Fruit fly (Drosophila melanogaster): ENCODE data around the gene CG7888.

The CG7888 gene

DNA sequence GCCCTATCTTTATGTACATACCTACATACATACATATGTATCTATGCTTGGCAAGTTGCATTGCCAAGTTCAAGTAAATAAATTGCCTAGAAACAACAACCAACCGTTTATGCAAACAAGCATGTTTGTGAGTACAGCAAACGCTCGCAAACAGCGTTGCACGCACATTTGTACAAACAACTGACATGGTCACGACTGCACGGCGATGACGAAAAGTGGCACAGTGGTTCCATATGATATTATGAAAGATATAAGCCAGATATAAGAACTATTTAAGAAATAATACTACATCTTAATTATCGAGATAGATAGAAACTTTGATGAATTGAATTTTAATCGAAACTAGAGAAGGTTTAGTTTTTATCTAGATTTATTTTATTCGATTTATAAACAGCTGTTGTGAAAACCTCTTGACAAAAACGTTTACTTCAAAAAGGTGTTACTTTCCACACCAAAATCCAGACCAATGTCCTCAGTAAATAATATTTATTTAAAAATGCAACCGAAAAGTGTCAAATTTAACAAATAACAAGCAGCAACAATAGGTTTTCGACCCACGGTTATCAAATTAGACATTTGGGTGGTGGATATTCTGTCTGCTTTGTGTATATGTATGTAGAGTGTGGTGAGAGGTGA is 36.1 kb downstream of the CG7888 start (continued):
- TF ChIP-seq CG7556 (GFP tag; optimal IDR thresholded peaks at IDR 0.05) (peak; percentile 98), CG32532 (GFP tag; IDR thresholded peaks at IDR 0.05) (peak; percentile 58; the same call in 1 of the 2 replicates), wek (GFP tag; optimal IDR thresholded peaks at IDR 0.05) (peak; percentile 78), C15 (GFP tag; IDR thresholded peaks at IDR 0.05) (0 out of 3 replicates have a peak, but pooled peaks have one; percentile 39), Doc2 (GFP tag; IDR thresholded peaks at IDR 0.05) (peak; percentile 49; the same call in 1 of the 2 replicates), Rfx (GFP tag; IDR thresholded peaks at IDR 0.05) (peak; percentile 58), pho (GFP tag; optimal IDR thresholded peaks at IDR 0.05) (peak; percentile 69), Optix (GFP tag; IDR thresholded peaks at IDR 0.05) (peak; percentile 75), CG11560 (tag; IDR thresholded peaks at IDR 0.05) (0 out of 3 replicates have a peak, but pooled peaks have one; percentile 55), salm (tag; optimal IDR thresholded peaks at IDR 0.05) (peak; percentile 78), Poxn (GFP tag; IDR thresholded peaks at IDR 0.05) (no peak), CG4854 (GFP tag; optimal IDR thresholded peaks at IDR 0.05) (peak; percentile 73), unpg (GFP tag; optimal IDR thresholded peaks at IDR 0.05) (peak; percentile 86), rib (GFP tag; IDR thresholded peaks at IDR 0.05) (no peak), CG15073 (GFP tag; optimal IDR thresholded peaks at IDR 0.05) (peak; percentile 61), CG34376 (GFP tag; optimal IDR thresholded peaks at IDR 0.05) (peak; percentile 70), ro (GFP tag; IDR thresholded peaks at IDR 0.05) (peak; percentile 71; the same call in 1 of the 2 replicates), hth (optimal IDR thresholded peaks at IDR 0.05) (no peak), CG5245 (GFP tag; optimal IDR thresholded peaks at IDR 0.05) (peak; percentile 68), CG10267 (tag; optimal IDR thresholded peaks at IDR 0.05) (peak; percentile 88), gsb (GFP tag; IDR thresholded peaks at IDR 0.05) (peak; percentile 62), Xrp1 (GFP tag; IDR thresholded peaks at IDR 0.05) (peak; percentile 87), crp (GFP tag; optimal IDR thresholded peaks at IDR 0.05) (peak; percentile 27 to 62), CHES-1-like (GFP tag; optimal IDR thresholded peaks at IDR 0.05) (peak; percentile 75), CG12155 (GFP tag; optimal IDR thresholded peaks at IDR 0.05) (peak; percentile 84), pfk (GFP tag; optimal IDR thresholded peaks at IDR 0.05) (peak; percentile 30), sna (GFP tag; IDR thresholded peaks at IDR 0.05; ENCODE audit: partially characterized antibody) (no peak), Antp (GFP tag; optimal IDR thresholded peaks at IDR 0.05) (peak; percentile 58), CG3163 (GFP tag; optimal IDR thresholded peaks at IDR 0.05) (peak; percentile 59), cg (GFP tag; optimal IDR thresholded peaks at IDR 0.05) (peak; percentile 54), tna (GFP tag; IDR thresholded peaks at IDR 0.05; ENCODE audit: partially characterized antibody) (no peak), mld (GFP tag; IDR thresholded peaks at IDR 0.05; ENCODE audit: partially characterized antibody) (no peak), Six4 (GFP tag; optimal IDR thresholded peaks at IDR 0.05) (peak; percentile 92), CG1024 (GFP tag; IDR thresholded peaks at IDR 0.05) (peak; percentile 84), CkIIα-i1 (GFP tag; IDR thresholded peaks at IDR 0.05) (no peak), CG18599 (GFP tag; optimal IDR thresholded peaks at IDR 0.05) (peak; percentile 85), ase (GFP tag; IDR thresholded peaks at IDR 0.05) (peak; percentile 43), danr (GFP tag; IDR thresholded peaks at IDR 0.05) (peak; percentile 58; the same call in 1 of the 2 replicates), CG12744 (GFP tag; optimal IDR thresholded peaks at IDR 0.05) (peak; percentile 64), CG15269 (tag; optimal IDR thresholded peaks at IDR 0.05) (peak; percentile 95), ewg (GFP tag; optimal IDR thresholded peaks at IDR 0.05) (peak; percentile 86), ci (GFP tag; IDR thresholded peaks at IDR 0.05) (peak; percentile 88), dan (GFP tag; IDR thresholded peaks at IDR 0.05) (no peak; the same call in 1 of the 2 replicates), CG14014 (GFP tag; IDR thresholded peaks at IDR 0.05) (peak; percentile 77), Dfd (GFP tag; optimal IDR thresholded peaks at IDR 0.05) (no peak), CG43689 (GFP tag; IDR thresholded peaks at IDR 0.05) (peak; percentile 25; the same call in 1 of the 2 replicates), trem (tag; optimal IDR thresholded peaks at IDR 0.05) (peak; percentile 49), CG6765 (GFP tag; optimal IDR thresholded peaks at IDR 0.05) (peak; percentile 68), Fer2 (tag; optimal IDR thresholded peaks at IDR 0.05) (no peak), Fer1 (GFP tag; optimal IDR thresholded peaks at IDR 0.05) (peak; percentile 91)

Data from whole organism, embryonic.